Worm (Caenorhabditis elegans): ENCODE data around the gene T22B2.1.

The T22B2.1 gene

DNA sequence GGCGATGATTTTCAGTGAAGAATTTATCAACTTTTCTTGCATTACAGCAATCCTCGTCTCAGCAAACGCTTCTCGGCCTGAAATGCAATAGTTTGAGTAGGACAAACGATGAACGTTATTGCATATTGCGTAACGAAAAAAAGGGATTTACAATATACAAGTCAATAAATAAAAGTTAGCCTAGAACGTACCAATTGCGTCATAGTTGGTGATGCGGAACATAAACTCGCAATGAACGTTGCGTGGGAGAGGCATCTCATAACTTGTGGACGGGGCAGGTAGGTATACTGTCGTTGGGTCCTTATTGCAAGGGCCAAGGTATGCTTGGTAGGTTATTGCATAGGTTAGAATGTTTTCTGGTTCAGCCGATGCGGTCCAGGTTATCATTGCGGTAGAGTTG is 44.9 kb downstream of the T22B2.1 start:
- TF ChIP-seq ceh-16 (tag; optimal IDR thresholded peaks at IDR 0.05) (no peak), nhr-43 (tag; optimal IDR thresholded peaks at IDR 0.05; ENCODE audit: poor library complexity, severe bottlenecking) (no peak), elt-1 (tag; optimal IDR thresholded peaks at IDR 0.05) (no peak), nhr-25 (tag; optimal IDR thresholded peaks at IDR 0.05) (no peak), elt-3 (tag; optimal IDR thresholded peaks at IDR 0.05) (no peak), skn-1 (tag; optimal IDR thresholded peaks at IDR 0.05) (no peak), jun-1 (tag; optimal IDR thresholded peaks at IDR 0.05) (no peak), ceh-28 (tag; optimal IDR thresholded peaks at IDR 0.05) (no peak), zag-1 (tag; optimal IDR thresholded peaks at IDR 0.05) (no peak), daf-12 (tag; optimal IDR thresholded peaks at IDR 0.05) (no peak), fos-1 (tag; optimal IDR thresholded peaks at IDR 0.05) (no peak), sea-2 (GFP tag; optimal IDR thresholded peaks at IDR 0.05) (no peak), nhr-77 (tag; optimal IDR thresholded peaks at IDR 0.05) (no peak), egl-5 (tag; optimal IDR thresholded peaks at IDR 0.05) (no peak)

DNA sequence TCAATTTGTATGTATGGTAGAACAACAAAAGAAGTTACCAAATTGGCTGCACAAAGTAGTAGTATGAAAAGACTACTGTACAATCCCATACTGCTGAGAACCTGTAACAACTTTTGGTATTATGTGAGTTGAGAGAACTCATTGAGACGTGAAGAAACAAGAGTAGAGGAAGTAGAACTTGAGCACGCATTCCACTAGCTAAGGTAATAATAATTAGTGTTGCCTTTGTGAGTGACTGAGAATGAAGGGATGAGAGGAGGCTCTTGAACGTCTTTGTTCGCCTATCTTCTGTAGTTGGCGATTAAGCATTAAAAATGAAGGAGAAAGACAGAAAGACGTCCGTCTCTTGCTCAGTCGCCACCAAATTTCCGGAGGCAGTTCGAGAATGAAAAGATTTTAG is 47.7 kb downstream of the T22B2.1 start, which contains the start of gene C16B8.4:
TSS of gene C16B8.4 (minus strand) at position 101 of the 400 bp plus-strand sequence.
- TF ChIP-seq eor-1 (tag; optimal IDR thresholded peaks at IDR 0.05): no peak
- TF ChIP-seq lin-39 (tag; optimal IDR thresholded peaks at IDR 0.05): no peak
- TF ChIP-seq sea-2 (GFP tag; optimal IDR thresholded peaks at IDR 0.05): no peak
- TF ChIP-seq aly-2 (tag; optimal IDR thresholded peaks at IDR 0.05): no peak
- no peak for TF ChIP-seq nhr-12 (tag; optimal IDR thresholded peaks at IDR 0.05)
- no peak for TF ChIP-seq nfya-1 (tag; optimal IDR thresholded peaks at IDR 0.05; ENCODE audit: insufficient read depth)
- TF ChIP-seq mdl-1 (tag; optimal IDR thresholded peaks at IDR 0.05): no peak
- no peak for TF ChIP-seq hmg-11 (tag; optimal IDR thresholded peaks at IDR 0.05)
- no peak for TF ChIP-seq pha-4 (tag; optimal IDR thresholded peaks at IDR 0.05)
- no peak for TF ChIP-seq fkh-10 (GFP tag; optimal IDR thresholded peaks at IDR 0.05)
- no peak for TF ChIP-seq R02D3.7 (tag; optimal IDR thresholded peaks at IDR 0.05)
- TF ChIP-seq jun-1 (tag; optimal IDR thresholded peaks at IDR 0.05): no peak
- TF ChIP-seq zag-1 (tag; optimal IDR thresholded peaks at IDR 0.05): no peak

DNA sequence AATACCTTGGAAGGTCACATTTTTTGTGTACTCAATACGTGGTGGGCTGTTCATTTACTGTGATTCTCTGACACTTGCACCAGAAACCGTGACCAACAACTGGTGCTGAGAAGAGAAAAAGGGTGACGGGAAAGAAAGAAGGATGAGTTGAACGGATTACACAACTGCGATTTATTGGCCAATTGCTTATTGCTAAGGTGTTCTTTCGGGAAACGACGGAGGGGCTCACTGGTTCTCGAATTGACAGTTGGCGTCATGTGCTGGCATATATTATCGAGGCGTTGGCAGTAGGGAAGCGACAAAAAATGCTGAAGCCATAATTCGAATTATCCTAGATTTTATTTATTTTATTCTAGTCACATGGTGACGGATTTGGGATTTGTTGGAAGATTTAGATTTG is 48.3 kb downstream of the T22B2.1 start:
- TF ChIP-seq nfya-1 (tag; optimal IDR thresholded peaks at IDR 0.05; ENCODE audit: insufficient read depth) (peak; percentile 25), zag-1 (tag; optimal IDR thresholded peaks at IDR 0.05) (no peak)

DNA sequence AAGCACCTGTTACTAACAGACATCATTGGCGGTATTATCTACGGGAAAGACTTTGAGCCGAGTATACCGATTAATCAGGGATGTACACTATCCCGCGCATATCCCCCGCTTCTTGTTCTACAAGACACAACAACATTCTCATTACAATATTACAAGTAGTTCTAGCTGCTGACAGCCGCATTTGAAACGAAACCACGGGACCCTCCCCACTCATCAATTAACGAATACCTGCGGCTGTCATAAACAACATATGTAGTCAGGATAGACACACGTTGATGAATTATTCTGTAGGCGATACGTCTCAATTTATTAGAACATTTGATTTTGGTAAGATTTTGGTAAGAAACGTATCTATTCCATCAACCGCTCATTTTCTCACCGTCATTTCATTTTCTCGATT is 50.9 kb downstream of the T22B2.1 start:
- TF ChIP-seq R02D3.7 (tag; optimal IDR thresholded peaks at IDR 0.05) (no peak), mdl-1 (tag; optimal IDR thresholded peaks at IDR 0.05) (no peak), lin-39 (tag; optimal IDR thresholded peaks at IDR 0.05) (peak; percentile 8)

DNA sequence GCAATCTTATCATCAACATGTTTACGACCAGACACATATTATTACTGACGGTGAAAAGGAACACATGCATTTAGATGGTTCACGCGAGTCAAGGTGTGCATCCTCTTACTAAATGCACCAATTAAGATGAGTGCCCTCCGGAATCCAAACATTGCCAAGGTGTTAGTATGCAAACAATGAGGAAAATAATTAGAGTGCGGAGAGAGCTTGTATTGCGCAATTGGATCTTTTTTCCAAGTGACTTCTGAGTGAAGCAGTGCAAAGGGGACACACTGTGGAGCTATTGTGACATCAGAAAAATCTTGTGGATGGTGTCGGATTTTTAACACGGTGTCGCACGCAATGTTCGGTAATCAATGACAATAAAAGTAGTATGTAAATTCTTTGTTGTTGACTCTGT is 51.4 kb downstream of the T22B2.1 start:
- no peak for TF ChIP-seq R02D3.7 (tag; optimal IDR thresholded peaks at IDR 0.05)
- no peak for TF ChIP-seq sea-2 (GFP tag; optimal IDR thresholded peaks at IDR 0.05)
- no peak for TF ChIP-seq elt-2 (tag; optimal IDR thresholded peaks at IDR 0.05)
- TF ChIP-seq snpc-4 (tag; optimal IDR thresholded peaks at IDR 0.05): no peak
- TF ChIP-seq nhr-23 (tag; optimal IDR thresholded peaks at IDR 0.05): no peak
- TF ChIP-seq hmg-11 (tag; optimal IDR thresholded peaks at IDR 0.05): no peak
- no peak for TF ChIP-seq zag-1 (tag; optimal IDR thresholded peaks at IDR 0.05)
- no peak for TF ChIP-seq nhr-67 (tag; optimal IDR thresholded peaks at IDR 0.05)
- no peak for TF ChIP-seq nhr-237 (tag; optimal IDR thresholded peaks at IDR 0.05)
- no peak for TF ChIP-seq eor-1 (tag; optimal IDR thresholded peaks at IDR 0.05)
- no peak for TF ChIP-seq fkh-10 (GFP tag; optimal IDR thresholded peaks at IDR 0.05)
- no peak for TF ChIP-seq elt-3 (tag; optimal IDR thresholded peaks at IDR 0.05)
- TF ChIP-seq ztf-4 (tag; optimal IDR thresholded peaks at IDR 0.05): no peak
- TF ChIP-seq ama-1 (optimal IDR thresholded peaks at IDR 0.05): no peak
- TF ChIP-seq lsy-12 (tag; optimal IDR thresholded peaks at IDR 0.05): no peak
- TF ChIP-seq unc-62 (GFP tag; optimal IDR thresholded peaks at IDR 0.05): no peak

DNA sequence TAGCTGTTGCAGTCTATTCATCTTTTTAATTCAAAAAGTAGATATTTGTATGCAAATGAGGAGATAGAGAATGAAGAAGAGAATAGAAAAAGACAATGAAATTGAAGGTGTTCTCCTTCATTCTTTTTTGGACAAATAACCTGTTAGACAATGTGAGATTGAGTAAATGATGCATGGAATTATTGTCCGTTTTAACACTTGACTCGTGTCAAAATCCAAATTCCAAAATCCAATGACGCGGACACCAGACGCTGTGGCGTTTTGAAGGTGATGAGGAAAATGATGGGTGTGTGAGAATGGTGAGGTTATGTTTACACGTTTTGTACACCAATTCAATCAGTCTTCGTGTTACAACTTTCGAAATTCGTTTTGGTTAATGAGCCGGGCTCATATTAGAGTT is 53.3 kb downstream of the T22B2.1 start:
- no peak for TF ChIP-seq elt-3 (tag; optimal IDR thresholded peaks at IDR 0.05)
- no peak for TF ChIP-seq nhr-12 (tag; optimal IDR thresholded peaks at IDR 0.05)
- TF ChIP-seq tbx-2 (tag; optimal IDR thresholded peaks at IDR 0.05): no peak
- no peak for TF ChIP-seq ztf-11 (tag; optimal IDR thresholded peaks at IDR 0.05)
- no peak for TF ChIP-seq mml-1 (tag; optimal IDR thresholded peaks at IDR 0.05)
- no peak for TF ChIP-seq elt-1 (tag; optimal IDR thresholded peaks at IDR 0.05)
- TF ChIP-seq nhr-11 (tag; optimal IDR thresholded peaks at IDR 0.05): no peak
- TF ChIP-seq skn-1 (tag; optimal IDR thresholded peaks at IDR 0.05): no peak
- TF ChIP-seq nhr-25 (tag; optimal IDR thresholded peaks at IDR 0.05): no peak
- TF ChIP-seq ztf-4 (tag; optimal IDR thresholded peaks at IDR 0.05): no peak
- no peak for TF ChIP-seq ceh-28 (tag; optimal IDR thresholded peaks at IDR 0.05)
- TF ChIP-seq lsy-12 (tag; optimal IDR thresholded peaks at IDR 0.05): no peak
- no peak for TF ChIP-seq sea-2 (GFP tag; optimal IDR thresholded peaks at IDR 0.05)
- TF ChIP-seq ceh-82 (tag; optimal IDR thresholded peaks at IDR 0.05): no peak
